Fruit fly (Drosophila melanogaster): ENCODE measurements around the gene Atac1.
A peak's percentile ranks its signal among the peaks of the same experiment; 100 is the strongest.

Atac1 gene

dm6 chr2L:6956725-6957124 is 3.4 kb downstream of the Atac1 start, which contains the start of the genes CG13775 and CG3430 (continued):
- peak in 1 of 2 experiments; percentile 65 for TF ChIP-seq Pdp1 (GFP tag; optimal IDR thresholded peaks at IDR 0.05)
- TF ChIP-seq ERR (GFP tag; optimal IDR thresholded peaks at IDR 0.05): no peak
- TF ChIP-seq dysf (GFP tag; IDR thresholded peaks at IDR 0.05): peak; percentile 40; the same call in 1 of the 3 replicates
- TF ChIP-seq zfh1 (GFP tag; IDR thresholded peaks at IDR 0.05): peak; percentile 45; the same call in 2 of the 3 replicates
- TF ChIP-seq schlank (tag; optimal IDR thresholded peaks at IDR 0.05): no peak
- TF ChIP-seq CG33557 (GFP tag; optimal IDR thresholded peaks at IDR 0.05): peak; percentile 10
- TF ChIP-seq wdn (GFP tag; IDR thresholded peaks at IDR 0.05): 0 out of 2 replicates have a peak, but pooled peaks have one; percentile 34
- TF ChIP-seq CG8281 (tag; optimal IDR thresholded peaks at IDR 0.05): no peak
- TF ChIP-seq Abd-B (GFP tag; optimal IDR thresholded peaks at IDR 0.05): no peak
- peak; percentile 24; the same call in 1 of the 2 replicates for TF ChIP-seq CG3847 (GFP tag; IDR thresholded peaks at IDR 0.05)
- TF ChIP-seq CG17359 (tag; optimal IDR thresholded peaks at IDR 0.05): no peak
- TF ChIP-seq NC2α (GFP tag; optimal IDR thresholded peaks at IDR 0.05): peak; percentile 31
- no peak for TF ChIP-seq slou (GFP tag; optimal IDR thresholded peaks at IDR 0.05)
- peak; percentile 8 for TF ChIP-seq jumu (GFP tag; optimal IDR thresholded peaks at IDR 0.05)
- no peak for TF ChIP-seq lab (GFP tag; optimal IDR thresholded peaks at IDR 0.05)
- no peak for TF ChIP-seq HLH54F (GFP tag; optimal IDR thresholded peaks at IDR 0.05)
- peak; percentile 46 for TF ChIP-seq CG7786 (GFP tag; optimal IDR thresholded peaks at IDR 0.05)
- no peak for TF ChIP-seq hkb (optimal IDR thresholded peaks at IDR 0.05)
- 0 out of 2 replicates have a peak, but pooled peaks have one; percentile 21 for TF ChIP-seq hkb (GFP tag; IDR thresholded peaks at IDR 0.05)
- TF ChIP-seq CG9797 (GFP tag; optimal IDR thresholded peaks at IDR 0.05): peak; percentile 13
- peak; percentile 67 for TF ChIP-seq Rfx (GFP tag; IDR thresholded peaks at IDR 0.05)
- TF ChIP-seq btn (GFP tag; optimal IDR thresholded peaks at IDR 0.05): no peak
- TF ChIP-seq CG15073 (GFP tag; optimal IDR thresholded peaks at IDR 0.05): no peak
- no peak for TF ChIP-seq CG6175 (GFP tag; IDR thresholded peaks at IDR 0.05)
- no peak for TF ChIP-seq CG2712 (tag; optimal IDR thresholded peaks at IDR 0.05)
- TF ChIP-seq row (GFP tag; IDR thresholded peaks at IDR 0.05): peak; percentile 91
- no peak for TF ChIP-seq sim (GFP tag; IDR thresholded peaks at IDR 0.05)
- TF ChIP-seq C15 (GFP tag; IDR thresholded peaks at IDR 0.05): no peak
- TF ChIP-seq trem (tag; optimal IDR thresholded peaks at IDR 0.05): peak; percentile 23
- TF ChIP-seq CG13424 (tag; optimal IDR thresholded peaks at IDR 0.05): peak; percentile 10
- peak; percentile 28; the same call in 1 of the 2 replicates for TF ChIP-seq vvl (GFP tag; IDR thresholded peaks at IDR 0.05)
- peak; percentile 33 for TF ChIP-seq shn (GFP tag; optimal IDR thresholded peaks at IDR 0.05)
- TF ChIP-seq E2f1 (GFP tag; IDR thresholded peaks at IDR 0.05): peak; percentile 83
- TF ChIP-seq CG6765 (GFP tag; optimal IDR thresholded peaks at IDR 0.05): peak; percentile 33
- TF ChIP-seq crol (GFP tag; IDR thresholded peaks at IDR 0.05): no peak
- TF ChIP-seq Scr (GFP tag; IDR thresholded peaks at IDR 0.05; ENCODE audit: partially characterized antibody): peak; percentile 67
- TF ChIP-seq CG31388 (GFP tag; optimal IDR thresholded peaks at IDR 0.05): no peak
- TF ChIP-seq CG3281 (GFP tag; optimal IDR thresholded peaks at IDR 0.05): peak; percentile 32
- no peak for TF ChIP-seq toy (GFP tag; IDR thresholded peaks at IDR 0.05)
- peak; percentile 11 for TF ChIP-seq NC2β (GFP tag; optimal IDR thresholded peaks at IDR 0.05)
- 0 out of 2 replicates have a peak, but pooled peaks have one; percentile 15 for TF ChIP-seq CG6272 (GFP tag; IDR thresholded peaks at IDR 0.05)
- peak; percentile 7 for TF ChIP-seq tin (GFP tag; optimal IDR thresholded peaks at IDR 0.05)
- TF ChIP-seq chinmo (GFP tag; IDR thresholded peaks at IDR 0.05; ENCODE audit: partially characterized antibody): peak; percentile 74; the same call in 2 of the 4 replicates
- no peak for TF ChIP-seq Bdp1 (GFP tag; optimal IDR thresholded peaks at IDR 0.05)
- peak; percentile 3 for TF ChIP-seq CG8290 (GFP tag; optimal IDR thresholded peaks at IDR 0.05)
- peak in 1 of 2 experiments; percentile 62 for TF ChIP-seq CG8290 (tag; optimal IDR thresholded peaks at IDR 0.05)
- TF ChIP-seq CG11398 (GFP tag; optimal IDR thresholded peaks at IDR 0.05): no peak
- TF ChIP-seq gem (tag; optimal IDR thresholded peaks at IDR 0.05): no peak
- TF ChIP-seq esg (GFP tag; conservative IDR thresholded peaks at IDR 0.05): no peak
- no peak for TF ChIP-seq CG3995 (GFP tag; optimal IDR thresholded peaks at IDR 0.05)
- TF ChIP-seq corto (GFP tag; optimal IDR thresholded peaks at IDR 0.05): no peak
- no peak for TF ChIP-seq Trl (optimal IDR thresholded peaks at IDR 0.05)
- peak; percentile 42 for TF ChIP-seq Trl (GFP tag; optimal IDR thresholded peaks at IDR 0.05)
